Worm (Caenorhabditis elegans) whole organism, L2 larva: ENCODE results near the gene egl-15.

Source experiments
- C34F6.9 ChIP-seq: fragments of 150-350 bp; optimal IDR thresholded peaks from 2 replicates; lab custom pipeline; 2014; ENCODE audit warnings: missing biosample characterization, missing genetic modification characterization
- F13H6.1 ChIP-seq: sonication (generic microtip); optimal IDR thresholded peaks from 2 replicates; lab custom pipeline; 2016; ENCODE audit warnings: missing genetic modification characterization, missing compliant biosample characterization
- R02D3.7 ChIP-seq: fragments of 150-350 bp; optimal IDR thresholded peaks from 2 replicates; lab custom pipeline; 2014; ENCODE audit warnings: missing biosample characterization, missing genetic modification characterization
- Y55F3AM.14 ChIP-seq: fragments of 200-800 bp; sonication (Bioruptor generic); optimal IDR thresholded peaks from 2 replicates; lab custom pipeline; 2018; ENCODE audit warnings: mild to moderate bottlenecking, missing genetic modification characterization, missing compliant biosample characterization
- ZK546.5 ChIP-seq: sonication (generic microtip); optimal IDR thresholded peaks from 2 replicates; lab custom pipeline; 2017; ENCODE audit warnings: missing biosample characterization, missing genetic modification characterization
- alr-1 ChIP-seq: fragments of 150-350 bp; optimal IDR thresholded peaks from 2 replicates; lab custom pipeline; 2014; ENCODE audit warnings: missing biosample characterization, missing genetic modification characterization
- aly-2 ChIP-seq: fragments of 150-350 bp; optimal IDR thresholded peaks from 2 replicates; lab custom pipeline; 2014; ENCODE audit warnings: missing biosample characterization, missing genetic modification characterization
- ama-1 ChIP-seq: fragments of 150-350 bp; optimal IDR thresholded peaks from 2 replicates; lab custom pipeline; 2018; ENCODE audit warnings: inconsistent platforms
- blmp-1 ChIP-seq: sonication (generic microtip); optimal IDR thresholded peaks from 2 replicates; lab custom pipeline; 2017; ENCODE audit warnings: missing genetic modification characterization, mild to moderate bottlenecking, missing compliant biosample characterization, antibody characterized with exemption, moderate library complexity; ENCODE audit not compliant: insufficient read depth
- ceh-16 ChIP-seq: fragments of 150-350 bp; optimal IDR thresholded peaks from 2 replicates; lab custom pipeline; 2014; ENCODE audit warnings: missing biosample characterization, missing genetic modification characterization
- ceh-82 ChIP-seq: fragments of 150-350 bp; optimal IDR thresholded peaks from 2 replicates; lab custom pipeline; 2014; ENCODE audit warnings: missing biosample characterization, missing genetic modification characterization
- crh-2 ChIP-seq: sonication (generic microtip); optimal IDR thresholded peaks from 2 replicates; lab custom pipeline; 2017; ENCODE audit warnings: missing biosample characterization, missing genetic modification characterization
- dmd-4 ChIP-seq: sonication (generic microtip); optimal IDR thresholded peaks from 2 replicates; lab custom pipeline; 2017; ENCODE audit warnings: missing biosample characterization, missing genetic modification characterization
- egl-27 ChIP-seq: sonication (generic microtip); optimal IDR thresholded peaks from 3 replicates; lab custom pipeline; 2017; ENCODE audit warnings: missing biosample characterization, missing genetic modification reagents, missing genetic modification characterization
- elt-1 ChIP-seq: fragments of 150-350 bp; optimal IDR thresholded peaks from 2 replicates; lab custom pipeline; 2014; ENCODE audit warnings: missing biosample characterization, missing genetic modification characterization
- elt-3 ChIP-seq: sonication (generic microtip); optimal IDR thresholded peaks from 2 replicates; lab custom pipeline; 2017; ENCODE audit warnings: missing biosample characterization, missing genetic modification characterization
- fos-1 ChIP-seq: fragments of 150-350 bp; optimal IDR thresholded peaks from 2 replicates; lab custom pipeline; 2014; ENCODE audit warnings: missing biosample characterization, missing genetic modification characterization
- gmeb-1 ChIP-seq: fragments of 150-350 bp; optimal IDR thresholded peaks from 2 replicates; lab custom pipeline; 2014; ENCODE audit warnings: missing biosample characterization, missing genetic modification characterization
- lin-11 ChIP-seq: fragments of 150-350 bp; sonication (generic microtip); optimal IDR thresholded peaks from 2 replicates; lab custom pipeline; 2014; ENCODE audit warnings: missing biosample characterization, missing genetic modification characterization, inconsistent platforms, mixed read lengths
- lin-13 ChIP-seq: fragments of 150-350 bp; optimal IDR thresholded peaks from 2 replicates; lab custom pipeline; 2014; ENCODE audit warnings: missing biosample characterization, missing genetic modification reagents, missing genetic modification characterization
- lin-39 ChIP-seq: fragments of 150-350 bp; optimal IDR thresholded peaks from 2 replicates; lab custom pipeline; 2014; ENCODE audit warnings: missing biosample characterization, missing genetic modification reagents, missing genetic modification characterization
- lsy-2 ChIP-seq, 2 experiments: fragments of 150-350 bp in 1 of 2; sonication (generic microtip) in 1 of 2; optimal IDR thresholded peaks; 2 replicates each; lab custom pipeline; 2014 to 2017; ENCODE audit warnings: missing biosample characterization in 2 of 2, missing genetic modification characterization in 2 of 2
- mab-5 ChIP-seq: fragments of 150-350 bp; optimal IDR thresholded peaks from 2 replicates; lab custom pipeline; 2014; ENCODE audit warnings: missing biosample characterization, missing genetic modification characterization
- mbf-1 ChIP-seq: sonication (generic microtip); optimal IDR thresholded peaks from 2 replicates; lab custom pipeline; 2017; ENCODE audit warnings: missing biosample characterization, missing genetic modification characterization
- mdl-1 ChIP-seq, 2 experiments: fragments of 150-350 bp in 1 of 2; sonication (generic microtip) in 1 of 2; optimal IDR thresholded peaks; 2 replicates each; lab custom pipeline; 2017; ENCODE audit warnings: missing biosample characterization in 2 of 2, missing genetic modification characterization in 2 of 2
- nhr-10 ChIP-seq: sonication (generic microtip); optimal IDR thresholded peaks from 2 replicates; lab custom pipeline; 2017; ENCODE audit warnings: missing biosample characterization, missing genetic modification characterization
- nhr-11 ChIP-seq: fragments of 150-350 bp; optimal IDR thresholded peaks from 2 replicates; lab custom pipeline; 2014; ENCODE audit warnings: missing biosample characterization, missing genetic modification characterization
- nhr-12 ChIP-seq: fragments of 150-350 bp; optimal IDR thresholded peaks from 2 replicates; lab custom pipeline; 2014; ENCODE audit warnings: missing biosample characterization, missing genetic modification characterization
- nhr-129 ChIP-seq: fragments of 150-350 bp; optimal IDR thresholded peaks from 2 replicates; lab custom pipeline; 2014; ENCODE audit warnings: missing biosample characterization, missing genetic modification characterization
- nhr-21 ChIP-seq: fragments of 150-350 bp; optimal IDR thresholded peaks from 2 replicates; lab custom pipeline; 2014; ENCODE audit warnings: missing biosample characterization, missing genetic modification characterization
- nhr-23 ChIP-seq: fragments of 150-350 bp; optimal IDR thresholded peaks from 2 replicates; lab custom pipeline; 2014; ENCODE audit warnings: missing biosample characterization, missing genetic modification reagents, missing genetic modification characterization
- nhr-237 ChIP-seq: fragments of 150-350 bp; optimal IDR thresholded peaks from 2 replicates; lab custom pipeline; 2014; ENCODE audit warnings: missing biosample characterization, missing genetic modification characterization
- nhr-25 ChIP-seq: fragments of 150-350 bp; sonication (generic microtip); optimal IDR thresholded peaks from 3 replicates; lab custom pipeline; 2014; ENCODE audit warnings: missing biosample characterization, missing genetic modification characterization
- nhr-6 ChIP-seq: fragments of 150-350 bp; optimal IDR thresholded peaks from 2 replicates; lab custom pipeline; 2014; ENCODE audit warnings: missing biosample characterization, missing genetic modification characterization
- nhr-77 ChIP-seq: fragments of 150-350 bp; optimal IDR thresholded peaks from 2 replicates; lab custom pipeline; 2014; ENCODE audit warnings: missing biosample characterization, missing genetic modification characterization
- peb-1 ChIP-seq: fragments of 150-350 bp; optimal IDR thresholded peaks from 2 replicates; lab custom pipeline; 2014; ENCODE audit warnings: missing biosample characterization, missing genetic modification characterization
- sem-4 ChIP-seq: fragments of 150-350 bp; optimal IDR thresholded peaks from 2 replicates; lab custom pipeline; 2014; ENCODE audit warnings: missing biosample characterization, missing genetic modification reagents, missing genetic modification characterization
- skn-1 ChIP-seq: sonication (generic microtip); optimal IDR thresholded peaks from 2 replicates; lab custom pipeline; 2017; ENCODE audit warnings: missing biosample characterization, missing genetic modification characterization
- sma-3 ChIP-seq: sonication (generic microtip); optimal IDR thresholded peaks from 2 replicates; lab custom pipeline; 2016; ENCODE audit warnings: missing genetic modification reagents, missing genetic modification characterization, missing compliant biosample characterization
- sma-9 ChIP-seq, 2 experiments: fragments of 150-350 bp in 1 of 2; sonication (generic microtip) in 1 of 2; optimal IDR thresholded peaks; 2 replicates each; lab custom pipeline; 2014 to 2016; ENCODE audit warnings: missing genetic modification characterization in 2 of 2, mild to moderate bottlenecking in 1 of 2, missing biosample characterization in 1 of 2, missing compliant biosample characterization in 1 of 2, missing genetic modification reagents in 1 of 2, moderate library complexity in 1 of 2
- snpc-4 ChIP-seq: fragments of 150-350 bp; optimal IDR thresholded peaks from 2 replicates; lab custom pipeline; 2014; ENCODE audit warnings: missing biosample characterization, missing genetic modification characterization
- unc-39 ChIP-seq: fragments of 150-350 bp; optimal IDR thresholded peaks from 2 replicates; lab custom pipeline; 2014; ENCODE audit warnings: missing biosample characterization, missing genetic modification characterization
- unc-55 ChIP-seq: fragments of 150-350 bp; sonication (generic microtip); optimal IDR thresholded peaks from 3 replicates; lab custom pipeline; 2014; ENCODE audit warnings: missing biosample characterization, missing genetic modification reagents, missing genetic modification characterization
- unc-62 ChIP-seq: fragments of 150-350 bp; optimal IDR thresholded peaks from 2 replicates; lab custom pipeline; 2014; ENCODE audit warnings: missing biosample characterization, missing genetic modification reagents, missing genetic modification characterization
- zag-1 ChIP-seq: fragments of 150-350 bp; optimal IDR thresholded peaks from 2 replicates; lab custom pipeline; 2014; ENCODE audit warnings: missing biosample characterization, missing genetic modification characterization
- ztf-1 ChIP-seq: fragments of 200-800 bp; sonication (Bioruptor generic); conservative IDR thresholded peaks from 2 replicates; pipeline ENCODE4 v1.3.6; 2022; ENCODE audit warnings: missing genetic modification characterization, missing compliant biosample characterization
- ztf-11 ChIP-seq: sonication (generic microtip); optimal IDR thresholded peaks from 2 replicates; lab custom pipeline; 2017; ENCODE audit warnings: missing biosample characterization, missing genetic modification characterization
- ztf-4 ChIP-seq: fragments of 150-350 bp; optimal IDR thresholded peaks from 2 replicates; lab custom pipeline; 2014; ENCODE audit warnings: missing biosample characterization, missing genetic modification characterization

egl-15 gene

DNA sequence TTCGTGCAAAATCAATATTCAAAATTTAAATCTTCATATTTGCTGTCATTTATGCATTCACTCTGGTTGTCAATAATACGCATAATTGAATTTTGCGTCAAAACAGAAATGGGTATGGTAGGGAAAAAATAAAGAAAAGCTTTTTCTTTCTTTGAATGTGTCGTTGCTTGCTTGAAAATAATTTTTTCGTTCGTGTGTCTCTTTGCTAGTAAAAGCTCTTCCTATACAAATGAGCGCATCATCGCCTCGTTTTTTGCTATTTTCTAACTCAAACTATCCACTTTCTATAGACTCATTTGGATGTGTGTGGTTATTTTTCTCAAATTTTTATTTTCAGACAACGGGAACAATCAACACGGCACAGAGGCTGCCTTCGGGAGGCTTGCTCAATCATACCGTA is 12.4 kb downstream of the egl-15 start, which contains the start of gene ldb-1:
TSS of gene ldb-1 (plus strand) at position 301 of the 400 bp plus-strand sequence.
- TF ChIP-seq lin-39 (tag; lab: Kevin White, UChicago) = no peak
- no peak for TF ChIP-seq zag-1 (tag; lab: Kevin White, UChicago)
- no peak for TF ChIP-seq egl-27
- no peak for TF ChIP-seq ceh-82 (tag; lab: Kevin White, UChicago)
- TF ChIP-seq nhr-23 = no peak
- no peak for TF ChIP-seq ztf-1 (GFP tag; lab: Robert Waterston, UW)
- no peak for TF ChIP-seq nhr-77
- TF ChIP-seq Y55F3AM.14 (GFP tag; lab: Kevin White, UChicago) = no peak
- no peak for TF ChIP-seq R02D3.7 (tag; lab: Kevin White, UChicago)

DNA sequence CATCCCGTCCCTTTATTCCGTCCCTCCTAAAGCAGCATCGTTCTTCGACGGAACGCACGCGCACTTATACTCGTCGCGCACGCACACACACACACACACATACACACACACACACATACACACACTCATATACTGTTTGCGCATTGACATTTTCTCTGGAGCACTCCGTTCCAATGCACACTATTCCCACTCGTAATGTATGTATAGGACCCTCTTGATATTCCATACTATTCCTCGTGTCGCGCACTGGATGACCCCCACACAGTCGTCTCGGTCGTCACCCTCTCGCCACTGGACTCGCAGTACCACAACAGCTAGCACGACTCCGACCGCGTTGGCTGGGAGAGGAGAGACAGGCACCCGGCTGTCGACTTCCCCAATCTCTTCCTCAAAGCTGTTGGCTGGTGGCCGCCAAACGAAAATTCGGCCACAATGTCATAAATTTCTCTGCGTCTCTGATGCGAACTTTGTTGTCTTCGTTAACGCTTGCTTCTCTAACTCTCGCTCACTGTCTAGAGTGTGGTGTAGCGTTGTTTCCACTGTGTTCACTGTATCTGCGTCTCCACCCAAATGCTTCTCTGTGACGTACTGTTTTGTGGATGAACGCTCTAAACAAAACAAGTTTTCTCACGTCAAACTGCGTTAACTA is 15.0 kb downstream of the egl-15 start:
- peak; percentile 37 for TF ChIP-seq ZK546.5 (tag; lab: Kevin White, UChicago)
- TF ChIP-seq dmd-4 (tag; lab: Kevin White, UChicago) = no peak
- peak; percentile 65 for TF ChIP-seq mab-5
- peak; percentile 90 for TF ChIP-seq nhr-21 (tag; lab: Kevin White, UChicago)
- no peak for TF ChIP-seq ztf-1 (GFP tag; lab: Robert Waterston, UW)
- TF ChIP-seq ceh-82 (tag; lab: Kevin White, UChicago) = peak; percentile 58
- no peak for TF ChIP-seq elt-1 (tag; lab: Kevin White, UChicago)
- no peak for TF ChIP-seq mbf-1 (tag; lab: Kevin White, UChicago)
- TF ChIP-seq lin-13 (GFP tag; lab: Kevin White, UChicago) = peak; percentile 78
- TF ChIP-seq R02D3.7 (tag; lab: Kevin White, UChicago) = no peak
- peak; percentile 88 for TF ChIP-seq unc-55 (GFP tag; lab: Kevin White, UChicago)
- TF ChIP-seq nhr-25 (tag; lab: Kevin White, UChicago) = peak; percentile 93
- TF ChIP-seq lin-11 (tag; lab: Kevin White, UChicago) = peak; percentile 31
- TF ChIP-seq fos-1 (tag; lab: Kevin White, UChicago) = peak; percentile 59
- TF ChIP-seq Y55F3AM.14 (GFP tag; lab: Kevin White, UChicago) = peak; percentile 83
- peak; percentile 48 for TF ChIP-seq unc-62 (GFP tag; lab: Kevin White, UChicago)
- peak; percentile 66 for TF ChIP-seq gmeb-1 (tag; lab: Kevin White, UChicago)
- peak; percentile 86 to 92 for TF ChIP-seq mdl-1 (tag; optimal IDR thresholded peaks at IDR 0.05; lab: Kevin White, UChicago)
- TF ChIP-seq C34F6.9 = peak; percentile 93
- peak; percentile 73 for TF ChIP-seq ztf-4 (tag; lab: Kevin White, UChicago)
- peak; percentile 67 to 82 for TF ChIP-seq lsy-2 (tag; optimal IDR thresholded peaks at IDR 0.05; lab: Kevin White, UChicago)
- peak; percentile 92 for TF ChIP-seq nhr-129
- TF ChIP-seq nhr-23 = no peak
- peak; percentile 32 for TF ChIP-seq nhr-11
- TF ChIP-seq egl-27 = peak; percentile 92
- no peak for TF ChIP-seq skn-1 (tag; lab: Kevin White, UChicago)
- no peak for TF ChIP-seq aly-2 (tag; lab: Kevin White, UChicago)
- TF ChIP-seq sma-9 (GFP tag; optimal IDR thresholded peaks at IDR 0.05; lab: Kevin White, UChicago) = peak; percentile 83
- peak; percentile 43 for TF ChIP-seq sma-9 (tag; optimal IDR thresholded peaks at IDR 0.05; lab: Kevin White, UChicago)
- no peak for TF ChIP-seq alr-1 (tag; lab: Kevin White, UChicago)
- TF ChIP-seq unc-39 (tag; lab: Kevin White, UChicago) = peak; percentile 9
- TF ChIP-seq nhr-6 (tag; lab: Kevin White, UChicago) = peak; percentile 82
- no peak for TF ChIP-seq ztf-11 (tag; lab: Kevin White, UChicago)
- TF ChIP-seq crh-2 (tag; lab: Kevin White, UChicago) = peak; percentile 80
- peak; percentile 96 for TF ChIP-seq sem-4 (tag; lab: Kevin White, UChicago)
- peak; percentile 37 for TF ChIP-seq peb-1 (tag; lab: Kevin White, UChicago)
- TF ChIP-seq nhr-10 (tag; lab: Kevin White, UChicago) = no peak
- TF ChIP-seq ama-1 = no peak
- peak; percentile 52 for TF ChIP-seq blmp-1 (tag; lab: Kevin White, UChicago)
- TF ChIP-seq F13H6.1 (tag; lab: Kevin White, UChicago) = peak; percentile 99
- peak; percentile 30 for TF ChIP-seq lin-39 (tag; lab: Kevin White, UChicago)
- TF ChIP-seq sma-3 = peak; percentile 93
- TF ChIP-seq snpc-4 (tag; lab: Kevin White, UChicago) = peak; percentile 8
- no peak for TF ChIP-seq elt-3
- peak; percentile 13 for TF ChIP-seq nhr-77
- peak; percentile 22 for TF ChIP-seq nhr-237 (tag; lab: Kevin White, UChicago)
- no peak for TF ChIP-seq nhr-12 (tag; lab: Kevin White, UChicago)
- peak; percentile 92 for TF ChIP-seq zag-1 (tag; lab: Kevin White, UChicago)
- peak; percentile 41 for TF ChIP-seq ceh-16 (tag; lab: Kevin White, UChicago)
